Fruit fly (Drosophila melanogaster) whole organism, prepupa: ENCODE results near the gene Irk3.
A peak's percentile ranks its signal among the peaks of the same experiment; 100 is the strongest.

Experiments used
- Blimp-1 ChIP-seq: fragments of 200-800 bp; sonication (Bioruptor generic); optimal IDR thresholded peaks from 3 replicates; lab custom pipeline; 2017; ENCODE audit warnings: missing biosample characterization, missing genetic modification characterization, mild to moderate bottlenecking, moderate library complexity, missing genetic modification reagents
- CG10631 ChIP-seq: fragments of 200-800 bp; sonication (Bioruptor generic); optimal IDR thresholded peaks from 2 replicates; lab custom pipeline; 2016; ENCODE audit warnings: missing biosample characterization, missing genetic modification characterization
- CG10669 ChIP-seq: fragments of 200-800 bp; sonication (Bioruptor generic); optimal IDR thresholded peaks from 3 replicates; lab custom pipeline; 2018; ENCODE audit warnings: missing biosample characterization, mild to moderate bottlenecking, missing genetic modification characterization, moderate library complexity
- CG11762 ChIP-seq: fragments of 200-800 bp; sonication (Bioruptor generic); optimal IDR thresholded peaks from 3 replicates; lab custom pipeline; 2016; ENCODE audit warnings: missing biosample characterization, missing genetic modification characterization; ENCODE audit not compliant: insufficient read depth
- CG11902 ChIP-seq: fragments of 200-800 bp; sonication (Bioruptor generic); optimal IDR thresholded peaks from 3 replicates; lab custom pipeline; 2016; ENCODE audit warnings: missing biosample characterization, missing genetic modification characterization
- CG15336 ChIP-seq: fragments of 200-800 bp; sonication (Bioruptor generic); IDR thresholded peaks from 2 replicates; pipeline ENCODE4 v1.3.6; 2022; ENCODE audit warnings: missing biosample characterization, missing genetic modification characterization
- CG1621 ChIP-seq: fragments of 200-800 bp; sonication (Bioruptor generic); optimal IDR thresholded peaks from 3 replicates; lab custom pipeline; 2018; ENCODE audit warnings: missing biosample characterization, mild to moderate bottlenecking, missing genetic modification characterization
- CG31627 ChIP-seq: fragments of 200-800 bp; sonication (Bioruptor generic); optimal IDR thresholded peaks from 3 replicates; lab custom pipeline; 2016; ENCODE audit warnings: missing biosample characterization, missing genetic modification characterization
- CG32006 ChIP-seq: fragments of 200-800 bp; sonication (Bioruptor generic); optimal IDR thresholded peaks from 3 replicates; lab custom pipeline; 2017; ENCODE audit warnings: missing biosample characterization, mild to moderate bottlenecking, missing genetic modification characterization
- CG34406 ChIP-seq: fragments of 200-800 bp; sonication (Bioruptor generic); optimal IDR thresholded peaks from 3 replicates; lab custom pipeline; 2016; ENCODE audit warnings: missing biosample characterization, missing genetic modification characterization
- CG3919 ChIP-seq: fragments of 200-800 bp; sonication (Bioruptor generic); optimal IDR thresholded peaks from 3 replicates; lab custom pipeline; 2016; ENCODE audit warnings: missing biosample characterization, missing genetic modification characterization
- CG6163 ChIP-seq: fragments of 200-800 bp; sonication (Bioruptor generic); IDR thresholded peaks from 3 replicates; pipeline ENCODE4 v1.3.6; 2022; ENCODE audit warnings: missing biosample characterization, missing genetic modification characterization
- CG6276 ChIP-seq: fragments of 200-800 bp; sonication (Bioruptor generic); optimal IDR thresholded peaks from 2 replicates; lab custom pipeline; 2017; ENCODE audit warnings: missing biosample characterization, mild to moderate bottlenecking, missing genetic modification characterization
- CG6792 ChIP-seq: fragments of 200-800 bp; sonication (Bioruptor generic); optimal IDR thresholded peaks from 3 replicates; lab custom pipeline; 2016; ENCODE audit warnings: missing biosample characterization, missing genetic modification characterization
- CG6808 ChIP-seq: fragments of 200-800 bp; sonication (Bioruptor generic); optimal IDR thresholded peaks from 3 replicates; lab custom pipeline; 2017; ENCODE audit warnings: missing biosample characterization, missing genetic modification characterization, mild to moderate bottlenecking, moderate library complexity, missing genetic modification reagents
- CG6854 ChIP-seq: fragments of 200-800 bp; sonication (Bioruptor generic); optimal IDR thresholded peaks from 2 replicates; lab custom pipeline; 2017; ENCODE audit warnings: missing biosample characterization, mild to moderate bottlenecking, missing genetic modification characterization
- CG7368 ChIP-seq: fragments of 200-800 bp; sonication (Bioruptor generic); optimal IDR thresholded peaks from 3 replicates; lab custom pipeline; 2016; ENCODE audit warnings: missing biosample characterization, missing genetic modification characterization
- CG8119 ChIP-seq: fragments of 200-800 bp; sonication (Bioruptor generic); IDR thresholded peaks from 3 replicates; pipeline ENCODE4 v1.3.6; 2022; ENCODE audit warnings: missing biosample characterization, missing genetic modification characterization
- CG8319 ChIP-seq: fragments of 200-800 bp; sonication (Bioruptor generic); optimal IDR thresholded peaks from 3 replicates; lab custom pipeline; 2016; ENCODE audit warnings: missing biosample characterization, missing genetic modification characterization
- CG8632 ChIP-seq: fragments of 200-800 bp; sonication (Bioruptor generic); optimal IDR thresholded peaks from 3 replicates; lab custom pipeline; 2016; ENCODE audit warnings: missing biosample characterization, missing genetic modification characterization
- Eip78C ChIP-seq: fragments of 200-800 bp; sonication (Bioruptor generic); peaks from one replicate; lab custom pipeline; 2016; ENCODE audit warnings: missing biosample characterization, missing genetic modification characterization
- Eip93F ChIP-seq: fragments of 200-800 bp; sonication (Bioruptor generic); optimal IDR thresholded peaks from 2 replicates; lab custom pipeline; 2016; ENCODE audit warnings: missing biosample characterization, mild to moderate bottlenecking, missing genetic modification characterization
- Ets21C ChIP-seq: fragments of 200-800 bp; sonication (Bioruptor generic); optimal IDR thresholded peaks from 3 replicates; lab custom pipeline; 2016; ENCODE audit warnings: missing biosample characterization, missing genetic modification characterization
- Ets96B ChIP-seq: fragments of 200-800 bp; optimal IDR thresholded peaks from 2 replicates; lab custom pipeline; 2019; ENCODE audit warnings: missing biosample characterization, mild to moderate bottlenecking, missing genetic modification characterization, moderate library complexity
- Gug ChIP-seq: fragments of 200-800 bp; sonication (Bioruptor generic); IDR thresholded peaks from 2 replicates; pipeline ENCODE4 v1.3.6; 2022; ENCODE audit warnings: missing biosample characterization, missing genetic modification characterization
- Hr4 ChIP-seq: fragments of 200-800 bp; sonication (Bioruptor generic); optimal IDR thresholded peaks from 3 replicates; lab custom pipeline; 2016; ENCODE audit warnings: missing biosample characterization, missing genetic modification characterization
- Lpt ChIP-seq: fragments of 200-800 bp; sonication (Bioruptor generic); optimal IDR thresholded peaks from 3 replicates; lab custom pipeline; 2016; ENCODE audit warnings: missing biosample characterization, missing genetic modification characterization
- OdsH ChIP-seq: fragments of 200-800 bp; sonication (Bioruptor generic); optimal IDR thresholded peaks from 3 replicates; lab custom pipeline; 2016; ENCODE audit warnings: missing biosample characterization, missing genetic modification characterization
- Smox ChIP-seq: fragments of 200-800 bp; sonication (Bioruptor generic); optimal IDR thresholded peaks from 3 replicates; lab custom pipeline; 2016; ENCODE audit warnings: missing biosample characterization, missing genetic modification characterization
- Sox102F ChIP-seq: fragments of 200-800 bp; sonication (Bioruptor generic); optimal IDR thresholded peaks from 2 replicates; lab custom pipeline; 2016; ENCODE audit warnings: missing biosample characterization, mild to moderate bottlenecking, missing genetic modification characterization
- achi ChIP-seq: fragments of 200-800 bp; sonication (Bioruptor generic); optimal IDR thresholded peaks from 3 replicates; lab custom pipeline; 2016; ENCODE audit warnings: missing biosample characterization, missing genetic modification characterization
- acj6 ChIP-seq: fragments of 200-800 bp; sonication (Bioruptor generic); optimal IDR thresholded peaks from 3 replicates; lab custom pipeline; 2016; ENCODE audit warnings: missing biosample characterization, missing genetic modification characterization
- cyc ChIP-seq: fragments of 200-800 bp; sonication (Bioruptor generic); optimal IDR thresholded peaks from 3 replicates; lab custom pipeline; 2016; ENCODE audit warnings: missing biosample characterization, missing genetic modification characterization
- dac ChIP-seq: fragments of 200-800 bp; sonication (Bioruptor generic); optimal IDR thresholded peaks from 2 replicates; lab custom pipeline; 2017; ENCODE audit warnings: missing biosample characterization, mild to moderate bottlenecking, missing genetic modification characterization
- dsx ChIP-seq: fragments of 200-800 bp; optimal IDR thresholded peaks from 3 replicates; lab custom pipeline; 2019; ENCODE audit warnings: missing biosample characterization, mild to moderate bottlenecking, missing genetic modification characterization, moderate library complexity; ENCODE audit not compliant: poor library complexity, severe bottlenecking
- eg ChIP-seq: fragments of 200-800 bp; sonication (Bioruptor generic); IDR thresholded peaks from 3 replicates; pipeline ENCODE4 v1.3.6; 2022; ENCODE audit warnings: missing biosample characterization, missing genetic modification characterization
- esn ChIP-seq: fragments of 200-800 bp; sonication (Bioruptor generic); optimal IDR thresholded peaks from 2 replicates; lab custom pipeline; 2016; ENCODE audit warnings: missing biosample characterization, mild to moderate bottlenecking, missing genetic modification characterization, moderate library complexity
- fd59A ChIP-seq: fragments of 200-800 bp; sonication (Bioruptor generic); optimal IDR thresholded peaks from 2 replicates; lab custom pipeline; 2017; ENCODE audit warnings: missing biosample characterization, mild to moderate bottlenecking, missing genetic modification characterization, missing genetic modification reagents
- fd85E ChIP-seq: fragments of 200-800 bp; sonication (Bioruptor generic); optimal IDR thresholded peaks from 3 replicates; lab custom pipeline; 2016; ENCODE audit warnings: missing biosample characterization, missing genetic modification characterization
- fkh ChIP-seq: fragments of 200-800 bp; sonication (Bioruptor generic); optimal IDR thresholded peaks from 3 replicates; lab custom pipeline; 2017; ENCODE audit warnings: missing biosample characterization, mild to moderate bottlenecking, missing genetic modification characterization, moderate library complexity
- lz ChIP-seq: fragments of 200-800 bp; sonication (Bioruptor generic); optimal IDR thresholded peaks from 3 replicates; lab custom pipeline; 2016; ENCODE audit warnings: missing biosample characterization, missing genetic modification characterization
- net ChIP-seq: fragments of 200-800 bp; sonication (Bioruptor generic); optimal IDR thresholded peaks from 3 replicates; lab custom pipeline; 2016; ENCODE audit warnings: missing biosample characterization, missing genetic modification characterization
- pdm3 ChIP-seq: fragments of 200-800 bp; sonication (Bioruptor generic); optimal IDR thresholded peaks from 3 replicates; lab custom pipeline; 2016; ENCODE audit warnings: missing biosample characterization, missing genetic modification characterization
- salr ChIP-seq, 2 experiments: fragments of 200-800 bp; sonication (Bioruptor generic); optimal IDR thresholded peaks; 3 replicates each; lab custom pipeline; 2016 to 2018; ENCODE audit warnings: missing biosample characterization in 2 of 2, missing genetic modification characterization in 2 of 2, mild to moderate bottlenecking in 1 of 2
- spab ChIP-seq: fragments of 200-800 bp; sonication (Bioruptor generic); optimal IDR thresholded peaks from 2 replicates; lab custom pipeline; 2017; ENCODE audit warnings: missing biosample characterization, mild to moderate bottlenecking, missing genetic modification characterization, missing genetic modification reagents
- svp ChIP-seq: fragments of 200-800 bp; sonication (Bioruptor generic); peaks from one replicate; lab custom pipeline; 2016; ENCODE audit warnings: missing biosample characterization, missing genetic modification characterization
- topi ChIP-seq: fragments of 200-800 bp; sonication (Bioruptor generic); optimal IDR thresholded peaks from 3 replicates; lab custom pipeline; 2016; ENCODE audit warnings: missing biosample characterization, missing genetic modification characterization

The Irk3 gene

dm6 chr2L:18746694-18747093 is 33.1 kb upstream of the Irk3 start (continued):
- TF ChIP-seq Ets96B (tag; lab: Kevin White, UChicago) (no peak), CG34406 (GFP tag; lab: Kevin White, UChicago) (no peak), fd59A (GFP tag; lab: Kevin White, UChicago) (no peak), CG3919 (peak; percentile 14), CG10631 (GFP tag; lab: Kevin White, UChicago) (no peak), CG6808 (GFP tag; lab: Kevin White, UChicago) (no peak)

- TF ChIP-seq lz (GFP tag; lab: Kevin White, UChicago) (no peak), CG6792 (GFP tag; lab: Kevin White, UChicago) (no peak), dsx (GFP tag; lab: Kevin White, UChicago) (no peak), Ets21C (GFP tag; lab: Kevin White, UChicago) (no peak), CG8319 (no peak), Gug (GFP tag; lab: Robert Waterston, UW) (no peak), CG11902 (GFP tag; lab: Kevin White, UChicago) (no peak), CG3919 (no peak)
- TF ChIP-seq, all 60 proteins: peak for 0
These were observed 31.9 kb upstream of the Irk3 start for dm6 chr2L:18745454-18745853.

dm6 chr2L:18743896-18744295 is 30.3 kb upstream of the Irk3 start:
- TF ChIP-seq topi (no peak), fkh (GFP tag; lab: Kevin White, UChicago) (no peak), CG6163 (GFP tag; lab: Robert Waterston, UW) (peak; percentile 34; the same call in 1 of the 3 replicates), Ets96B (tag; lab: Kevin White, UChicago) (no peak), CG1621 (tag; lab: Kevin White, UChicago) (no peak), CG8632 (no peak), CG10669 (GFP tag; lab: Kevin White, UChicago) (peak; percentile 6), Lpt (no peak), CG8119 (GFP tag; lab: Robert Waterston, UW) (peak; percentile 64; the same call in 1 of the 3 replicates), Hr4 (GFP tag; lab: Kevin White, UChicago) (peak; percentile 83), CG6854 (GFP tag; lab: Kevin White, UChicago) (no peak), Eip78C (GFP tag; lab: Kevin White, UChicago) (peak; percentile 82), CG8319 (no peak), eg (GFP tag; lab: Robert Waterston, UW) (peak; percentile 56; the same call in 1 of the 3 replicates), dac (GFP tag; lab: Kevin White, UChicago) (peak; percentile 16), esn (GFP tag; lab: Kevin White, UChicago) (no peak), achi (peak; percentile 45), Smox (no peak), CG15336 (GFP tag; lab: Robert Waterston, UW) (peak; percentile 57; the same call in 1 of the 2 replicates), Gug (GFP tag; lab: Robert Waterston, UW) (peak; percentile 56), Sox102F (no peak), pdm3 (GFP tag; lab: Kevin White, UChicago) (peak; percentile 29), CG6792 (GFP tag; lab: Kevin White, UChicago) (no peak), salr (GFP tag; optimal IDR thresholded peaks at IDR 0.05; lab: Kevin White, UChicago) (peak in 1 of 2 experiments; percentile 7), acj6 (GFP tag; lab: Kevin White, UChicago) (no peak), CG31627 (GFP tag; lab: Kevin White, UChicago) (no peak), spab (GFP tag; lab: Kevin White, UChicago) (no peak), CG11762 (no peak), net (peak; percentile 49), CG34406 (GFP tag; lab: Kevin White, UChicago) (no peak), CG3919 (peak; percentile 43), svp (GFP tag; lab: Kevin White, UChicago) (peak; percentile 36), CG32006 (GFP tag; lab: Kevin White, UChicago) (peak; percentile 66), dsx (GFP tag; lab: Kevin White, UChicago) (no peak), Ets21C (GFP tag; lab: Kevin White, UChicago) (no peak), Eip93F (no peak), cyc (no peak), OdsH (peak; percentile 25), CG6276 (GFP tag; lab: Kevin White, UChicago) (peak; percentile 80), fd85E (no peak), CG7368 (GFP tag; lab: Kevin White, UChicago) (no peak), Blimp-1 (GFP tag; lab: Kevin White, UChicago) (no peak)
